Fruit fly (Drosophila melanogaster): ENCODE data around the gene Cpr67Fb.

The Cpr67Fb gene

dm6 chr3L:10942541-10942940, 48.6 kb downstream of the Cpr67Fb start (continued):
- TF ChIP-seq Gug (GFP tag; IDR thresholded peaks at IDR 0.05) (no peak), topi (GFP tag; optimal IDR thresholded peaks at IDR 0.05) (no peak), CG11902 (GFP tag; optimal IDR thresholded peaks at IDR 0.05) (no peak), svp (GFP tag) (peak; percentile 39), CG6808 (GFP tag; optimal IDR thresholded peaks at IDR 0.05) (peak; percentile 62), CG6792 (GFP tag; optimal IDR thresholded peaks at IDR 0.05) (peak; percentile 29), Smox (GFP tag; optimal IDR thresholded peaks at IDR 0.05) (no peak), achi (GFP tag; optimal IDR thresholded peaks at IDR 0.05) (peak; percentile 60), Met (GFP tag; optimal IDR thresholded peaks at IDR 0.05) (no peak), Ets96B (tag; optimal IDR thresholded peaks at IDR 0.05) (peak; percentile 60), CG16779 (tag; optimal IDR thresholded peaks at IDR 0.05) (no peak), CG6276 (GFP tag; optimal IDR thresholded peaks at IDR 0.05) (no peak), lz (GFP tag; optimal IDR thresholded peaks at IDR 0.05) (no peak), eg (GFP tag; IDR thresholded peaks at IDR 0.05) (no peak), Eip75B (GFP tag; optimal IDR thresholded peaks at IDR 0.05) (no peak), Sox15 (GFP tag; optimal IDR thresholded peaks at IDR 0.05) (no peak), OdsH (GFP tag; optimal IDR thresholded peaks at IDR 0.05) (peak; percentile 35)

Data from whole organism, prepupa.